Worm (Caenorhabditis elegans): ENCODE results near the gene T26G10.5.

DNA sequence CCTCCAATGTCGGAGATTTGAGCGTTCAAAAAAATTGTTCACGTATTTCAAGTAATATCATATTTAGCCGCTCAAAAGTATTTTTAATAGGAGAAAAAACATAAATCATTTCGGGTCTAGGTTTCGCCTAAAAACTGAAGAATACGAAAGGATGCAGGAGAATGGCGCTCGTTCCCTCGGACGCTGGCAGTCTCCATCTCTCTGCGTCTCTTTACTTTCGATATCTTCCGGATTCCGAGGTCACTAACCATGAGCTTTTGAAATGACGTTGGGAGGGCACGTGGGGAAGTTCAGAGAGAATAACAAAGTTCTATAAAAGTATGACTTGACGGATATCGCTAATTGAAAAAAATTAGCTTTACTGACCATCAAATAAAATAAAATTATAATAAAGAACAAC is 35.3 kb downstream of the T26G10.5 start:
- TF ChIP-seq klf-2 (GFP tag; conservative IDR thresholded peaks at IDR 0.05) (no peak), ref-1 (GFP tag; conservative IDR thresholded peaks at IDR 0.05) (no peak), ztf-23 (GFP tag; IDR thresholded peaks at IDR 0.05) (no peak), ztf-29 (GFP tag; IDR thresholded peaks at IDR 0.05) (no peak)

Measured in whole organism, midembryonic.